Worm (Caenorhabditis elegans): ENCODE results near the gene Y116F11B.8.

- no peak for TF ChIP-seq him-1 (tag; optimal IDR thresholded peaks at IDR 0.05)
- TF ChIP-seq W03F9.2 (tag; optimal IDR thresholded peaks at IDR 0.05) = no peak
- no peak for TF ChIP-seq dao-5 (tag; optimal IDR thresholded peaks at IDR 0.05)
Observed at ce11 chrV:19907365-19907764, 49.9 kb downstream of the Y116F11B.8 start, which contains the start of gene fars-2.

All from whole organism, L4/young adult.